Worm (Caenorhabditis elegans) whole organism, L2 larva: Measurements from ENCODE around the gene K01H12.4.

ENCODE experiments used
- C34F6.9 ChIP-seq: fragments of 150-350 bp; optimal IDR thresholded peaks from 2 replicates; lab custom pipeline; 2014; ENCODE audit warnings: missing biosample characterization, missing genetic modification characterization
- F13H6.1 ChIP-seq: sonication (generic microtip); optimal IDR thresholded peaks from 2 replicates; lab custom pipeline; 2016; ENCODE audit warnings: missing genetic modification characterization, missing compliant biosample characterization
- ZK546.5 ChIP-seq: sonication (generic microtip); optimal IDR thresholded peaks from 2 replicates; lab custom pipeline; 2017; ENCODE audit warnings: missing biosample characterization, missing genetic modification characterization
- alr-1 ChIP-seq: fragments of 150-350 bp; optimal IDR thresholded peaks from 2 replicates; lab custom pipeline; 2014; ENCODE audit warnings: missing biosample characterization, missing genetic modification characterization
- aly-2 ChIP-seq: fragments of 150-350 bp; optimal IDR thresholded peaks from 2 replicates; lab custom pipeline; 2014; ENCODE audit warnings: missing biosample characterization, missing genetic modification characterization
- ceh-82 ChIP-seq: fragments of 150-350 bp; optimal IDR thresholded peaks from 2 replicates; lab custom pipeline; 2014; ENCODE audit warnings: missing biosample characterization, missing genetic modification characterization
- crh-2 ChIP-seq: sonication (generic microtip); optimal IDR thresholded peaks from 2 replicates; lab custom pipeline; 2017; ENCODE audit warnings: missing biosample characterization, missing genetic modification characterization
- dmd-4 ChIP-seq: sonication (generic microtip); optimal IDR thresholded peaks from 2 replicates; lab custom pipeline; 2017; ENCODE audit warnings: missing biosample characterization, missing genetic modification characterization
- egl-27 ChIP-seq: sonication (generic microtip); optimal IDR thresholded peaks from 3 replicates; lab custom pipeline; 2017; ENCODE audit warnings: missing biosample characterization, missing genetic modification reagents, missing genetic modification characterization
- elt-1 ChIP-seq: fragments of 150-350 bp; optimal IDR thresholded peaks from 2 replicates; lab custom pipeline; 2014; ENCODE audit warnings: missing biosample characterization, missing genetic modification characterization
- elt-3 ChIP-seq: sonication (generic microtip); optimal IDR thresholded peaks from 2 replicates; lab custom pipeline; 2017; ENCODE audit warnings: missing biosample characterization, missing genetic modification characterization
- fos-1 ChIP-seq: fragments of 150-350 bp; optimal IDR thresholded peaks from 2 replicates; lab custom pipeline; 2014; ENCODE audit warnings: missing biosample characterization, missing genetic modification characterization
- gmeb-1 ChIP-seq: fragments of 150-350 bp; optimal IDR thresholded peaks from 2 replicates; lab custom pipeline; 2014; ENCODE audit warnings: missing biosample characterization, missing genetic modification characterization
- lin-11 ChIP-seq: fragments of 150-350 bp; sonication (generic microtip); optimal IDR thresholded peaks from 2 replicates; lab custom pipeline; 2014; ENCODE audit warnings: missing biosample characterization, missing genetic modification characterization, inconsistent platforms, mixed read lengths
- lin-13 ChIP-seq: fragments of 150-350 bp; optimal IDR thresholded peaks from 2 replicates; lab custom pipeline; 2014; ENCODE audit warnings: missing biosample characterization, missing genetic modification reagents, missing genetic modification characterization
- lsy-2 ChIP-seq, 2 experiments: fragments of 150-350 bp in 1 of 2; sonication (generic microtip) in 1 of 2; optimal IDR thresholded peaks; 2 replicates each; lab custom pipeline; 2014 to 2017; ENCODE audit warnings: missing biosample characterization in 2 of 2, missing genetic modification characterization in 2 of 2
- mab-5 ChIP-seq: fragments of 150-350 bp; optimal IDR thresholded peaks from 2 replicates; lab custom pipeline; 2014; ENCODE audit warnings: missing biosample characterization, missing genetic modification characterization
- mbf-1 ChIP-seq: sonication (generic microtip); optimal IDR thresholded peaks from 2 replicates; lab custom pipeline; 2017; ENCODE audit warnings: missing biosample characterization, missing genetic modification characterization
- mdl-1 ChIP-seq, 2 experiments: fragments of 150-350 bp in 1 of 2; sonication (generic microtip) in 1 of 2; optimal IDR thresholded peaks; 2 replicates each; lab custom pipeline; 2017; ENCODE audit warnings: missing biosample characterization in 2 of 2, missing genetic modification characterization in 2 of 2
- nhr-11 ChIP-seq: fragments of 150-350 bp; optimal IDR thresholded peaks from 2 replicates; lab custom pipeline; 2014; ENCODE audit warnings: missing biosample characterization, missing genetic modification characterization
- nhr-129 ChIP-seq: fragments of 150-350 bp; optimal IDR thresholded peaks from 2 replicates; lab custom pipeline; 2014; ENCODE audit warnings: missing biosample characterization, missing genetic modification characterization
- nhr-21 ChIP-seq: fragments of 150-350 bp; optimal IDR thresholded peaks from 2 replicates; lab custom pipeline; 2014; ENCODE audit warnings: missing biosample characterization, missing genetic modification characterization
- nhr-25 ChIP-seq: fragments of 150-350 bp; sonication (generic microtip); optimal IDR thresholded peaks from 3 replicates; lab custom pipeline; 2014; ENCODE audit warnings: missing biosample characterization, missing genetic modification characterization
- nhr-77 ChIP-seq: fragments of 150-350 bp; optimal IDR thresholded peaks from 2 replicates; lab custom pipeline; 2014; ENCODE audit warnings: missing biosample characterization, missing genetic modification characterization
- skn-1 ChIP-seq: sonication (generic microtip); optimal IDR thresholded peaks from 2 replicates; lab custom pipeline; 2017; ENCODE audit warnings: missing biosample characterization, missing genetic modification characterization
- sma-9 ChIP-seq, 2 experiments: fragments of 150-350 bp in 1 of 2; sonication (generic microtip) in 1 of 2; optimal IDR thresholded peaks; 2 replicates each; lab custom pipeline; 2014 to 2016; ENCODE audit warnings: missing genetic modification characterization in 2 of 2, mild to moderate bottlenecking in 1 of 2, missing biosample characterization in 1 of 2, missing compliant biosample characterization in 1 of 2, missing genetic modification reagents in 1 of 2, moderate library complexity in 1 of 2
- snpc-4 ChIP-seq: fragments of 150-350 bp; optimal IDR thresholded peaks from 2 replicates; lab custom pipeline; 2014; ENCODE audit warnings: missing biosample characterization, missing genetic modification characterization
- unc-55 ChIP-seq: fragments of 150-350 bp; sonication (generic microtip); optimal IDR thresholded peaks from 3 replicates; lab custom pipeline; 2014; ENCODE audit warnings: missing biosample characterization, missing genetic modification reagents, missing genetic modification characterization
- ztf-4 ChIP-seq: fragments of 150-350 bp; optimal IDR thresholded peaks from 2 replicates; lab custom pipeline; 2014; ENCODE audit warnings: missing biosample characterization, missing genetic modification characterization

The K01H12.4 gene

ce11 chrIV:9696513-9696912 is 16.4 kb upstream of the K01H12.4 start:
- TF ChIP-seq skn-1 (tag; lab: Kevin White, UChicago) (no peak), fos-1 (no peak), unc-55 (GFP tag; lab: Kevin White, UChicago) (no peak), mab-5 (tag; lab: Kevin White, UChicago) (no peak), ztf-4 (tag; lab: Kevin White, UChicago) (no peak), elt-1 (tag; lab: Kevin White, UChicago) (no peak), F13H6.1 (tag; lab: Kevin White, UChicago) (no peak), mdl-1 (tag; optimal IDR thresholded peaks at IDR 0.05; lab: Kevin White, UChicago) (no peak), ceh-82 (no peak), mbf-1 (no peak), elt-3 (tag; lab: Kevin White, UChicago) (no peak), lin-11 (tag; lab: Kevin White, UChicago) (no peak)
- TF ChIP-seq, all 48 proteins: peak for 0

- no peak for TF ChIP-seq nhr-129 (tag; lab: Kevin White, UChicago)
- no peak for TF ChIP-seq nhr-25
- TF ChIP-seq mbf-1: no peak
- TF ChIP-seq lin-11 (tag; lab: Kevin White, UChicago): no peak
- TF ChIP-seq elt-1 (tag; lab: Kevin White, UChicago): no peak
- TF ChIP-seq crh-2: no peak
- TF ChIP-seq egl-27 (tag; lab: Kevin White, UChicago): no peak
- TF ChIP-seq nhr-77 (tag; lab: Kevin White, UChicago): no peak
- no peak for TF ChIP-seq snpc-4
- no peak for TF ChIP-seq unc-55 (GFP tag; lab: Kevin White, UChicago)
Measured at ce11 chrIV:9697869-9698268, 15.0 kb upstream of the K01H12.4 start.

DNA sequence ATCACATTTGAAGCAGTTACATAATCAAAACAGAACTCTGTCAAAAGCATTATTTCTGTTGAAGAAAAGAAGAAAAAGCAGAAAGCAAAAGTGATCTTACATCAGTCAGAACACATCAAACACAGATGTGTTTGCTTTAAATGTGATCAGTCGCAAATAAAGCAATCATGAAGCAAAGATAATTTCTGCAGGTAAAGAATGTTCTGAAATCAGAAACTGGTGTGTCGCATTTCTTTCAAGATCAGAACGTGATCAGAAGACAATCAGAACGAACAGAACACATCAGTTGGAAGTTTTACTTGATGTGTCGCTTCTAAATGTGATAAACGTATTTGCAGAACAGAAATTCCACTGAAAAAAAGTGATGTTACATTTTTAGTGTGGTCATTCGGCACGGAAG is 13.8 kb upstream of the K01H12.4 start:
- TF ChIP-seq nhr-11 (tag; lab: Kevin White, UChicago): no peak
- TF ChIP-seq elt-3 (tag; lab: Kevin White, UChicago): no peak
- TF ChIP-seq F13H6.1 (tag; lab: Kevin White, UChicago): no peak
- no peak for TF ChIP-seq ceh-82
- TF ChIP-seq unc-55 (GFP tag; lab: Kevin White, UChicago): no peak
- TF ChIP-seq crh-2: no peak
- no peak for TF ChIP-seq gmeb-1
- TF ChIP-seq dmd-4 (tag; lab: Kevin White, UChicago): no peak

ce11 chrIV:9706704-9707197 is 6.1 kb upstream of the K01H12.4 start, which contains the start of the genes dcaf-1 and dph-3:
Gene dcaf-1, minus strand, starts transcription at chrIV:9706723.
Gene dph-3, plus strand, starts transcription at chrIV:9707147.
- peak; percentile 73 for TF ChIP-seq C34F6.9 (tag; lab: Kevin White, UChicago)
- no peak for TF ChIP-seq ZK546.5 (tag; lab: Kevin White, UChicago)
- peak; percentile 20 for TF ChIP-seq mab-5 (tag; lab: Kevin White, UChicago)
- peak; percentile 62 for TF ChIP-seq lin-13 (GFP tag; lab: Kevin White, UChicago)
- peak; percentile 21 for TF ChIP-seq gmeb-1
- TF ChIP-seq lsy-2 (tag; optimal IDR thresholded peaks at IDR 0.05; lab: Kevin White, UChicago): peak; percentile 90 to 98
- peak; percentile 40 for TF ChIP-seq nhr-129 (tag; lab: Kevin White, UChicago)
- TF ChIP-seq alr-1 (tag; lab: Kevin White, UChicago): no peak
- peak; percentile 11 for TF ChIP-seq sma-9 (GFP tag; optimal IDR thresholded peaks at IDR 0.05; lab: Kevin White, UChicago)
- no peak for TF ChIP-seq sma-9 (tag; optimal IDR thresholded peaks at IDR 0.05; lab: Kevin White, UChicago)
- no peak for TF ChIP-seq nhr-21 (tag; lab: Kevin White, UChicago)
- no peak for TF ChIP-seq nhr-11 (tag; lab: Kevin White, UChicago)

DNA sequence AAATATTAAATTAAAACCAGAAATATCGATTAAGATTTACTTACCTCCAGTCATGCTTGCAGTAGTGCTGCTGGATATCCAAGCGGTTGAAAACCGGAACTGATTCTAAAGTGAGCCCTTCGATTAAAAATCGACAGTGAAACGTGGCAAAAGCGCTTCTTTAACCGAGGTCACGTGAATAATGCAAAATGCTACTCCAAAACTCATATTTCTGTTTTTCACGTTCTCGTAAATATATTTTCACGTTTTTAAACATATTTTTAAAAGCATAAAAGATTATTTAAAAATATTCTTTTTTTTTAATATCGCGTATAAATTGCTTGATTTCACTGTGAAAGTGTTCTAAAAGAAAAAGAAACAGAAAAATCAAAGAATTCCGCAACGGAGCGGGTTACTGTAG is 3.7 kb upstream of the K01H12.4 start, which contains the start of gene ant-1.3:
Gene ant-1.3 (minus strand): TSS at position 101 of the 400 bp plus-strand sequence.
- TF ChIP-seq nhr-21 (tag; lab: Kevin White, UChicago): no peak
- no peak for TF ChIP-seq lin-11 (tag; lab: Kevin White, UChicago)
- no peak for TF ChIP-seq nhr-11 (tag; lab: Kevin White, UChicago)
- TF ChIP-seq, all 48 proteins: peak for 0

ce11 chrIV:9709887-9710286 is 3.0 kb upstream of the K01H12.4 start, which contains the start of gene nhr-38:
Gene nhr-38, plus strand, starts transcription at chrIV:9710187.
- TF ChIP-seq aly-2 (no peak), alr-1 (tag; lab: Kevin White, UChicago) (no peak), lin-13 (GFP tag; lab: Kevin White, UChicago) (no peak), sma-9 (GFP tag; optimal IDR thresholded peaks at IDR 0.05; lab: Kevin White, UChicago) (no peak), sma-9 (tag; optimal IDR thresholded peaks at IDR 0.05; lab: Kevin White, UChicago) (no peak), mbf-1 (no peak)
